Fruit fly (Drosophila melanogaster) whole organism, adult: ENCODE results near the gene Fum3.

ENCODE experiments used
- CG11617 ChIP-seq: fragments of 200-800 bp; sonication (Bioruptor generic); optimal IDR thresholded peaks from 2 replicates; lab custom pipeline; 2017; ENCODE audit warnings: mild to moderate bottlenecking, missing biosample characterization, missing genetic modification reagents, missing genetic modification characterization
- CG7045 ChIP-seq: fragments of 200-800 bp; sonication (Bioruptor generic); optimal IDR thresholded peaks from 2 replicates; lab custom pipeline; 2017; ENCODE audit warnings: missing biosample characterization, mild to moderate bottlenecking, missing genetic modification characterization
- CG7101 ChIP-seq: fragments of 200-800 bp; sonication (Bioruptor generic); optimal IDR thresholded peaks from 2 replicates; lab custom pipeline; 2018; ENCODE audit warnings: missing biosample characterization, mild to moderate bottlenecking, missing genetic modification characterization, moderate library complexity
- bab1 ChIP-seq: fragments of 200-800 bp; sonication (Bioruptor generic); optimal IDR thresholded peaks from 3 replicates; lab custom pipeline; 2019; ENCODE audit warnings: missing biosample characterization, mild to moderate bottlenecking, missing genetic modification characterization, moderate library complexity
- kay ChIP-seq: fragments of 200-800 bp; sonication (Bioruptor generic); peaks from one replicate; lab custom pipeline; 2016; ENCODE audit warnings: missing biosample characterization, missing genetic modification characterization, borderline replicate concordance
- ovo ChIP-seq: fragments of 200-800 bp; sonication (Bioruptor generic); optimal IDR thresholded peaks from 2 replicates; lab custom pipeline; 2016; ENCODE audit warnings: missing biosample characterization, missing genetic modification characterization
- pad ChIP-seq: fragments of 200-800 bp; sonication (Bioruptor generic); optimal IDR thresholded peaks from 3 replicates; lab custom pipeline; 2017; ENCODE audit warnings: missing biosample characterization, missing genetic modification characterization, mild to moderate bottlenecking, moderate library complexity, missing genetic modification reagents
- tj ChIP-seq: fragments of 200-800 bp; sonication (Bioruptor generic); optimal IDR thresholded peaks from 3 replicates; lab custom pipeline; 2017; ENCODE audit warnings: missing biosample characterization, mild to moderate bottlenecking, missing genetic modification characterization, moderate library complexity

DNA sequence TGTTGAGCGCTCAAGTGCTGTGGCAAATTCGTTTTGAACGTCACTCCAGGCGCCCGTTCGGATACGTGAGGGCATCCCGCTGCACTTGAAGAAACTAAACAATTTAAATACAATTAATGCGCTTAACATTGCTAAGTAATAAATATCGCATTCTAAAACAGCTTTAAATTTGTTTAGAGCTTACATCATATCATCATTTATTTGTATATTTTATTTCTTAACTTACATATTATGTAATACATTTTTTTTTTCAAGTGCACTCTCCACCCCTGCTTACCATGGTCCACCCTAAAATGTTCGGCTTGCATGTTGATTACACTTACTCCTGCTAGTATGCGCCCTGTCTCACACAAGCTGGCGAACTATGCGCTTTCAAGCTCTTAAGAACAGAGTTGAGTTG, 50.3 kb downstream of the Fum3 start:
- no peak for TF ChIP-seq kay (GFP tag; lab: Kevin White, UChicago)
- no peak for TF ChIP-seq CG11617 (GFP tag; lab: Kevin White, UChicago)
- TF ChIP-seq pad = no peak
- no peak for TF ChIP-seq CG7101
- TF ChIP-seq ovo = no peak
- TF ChIP-seq tj = no peak
- TF ChIP-seq CG7045 (GFP tag; lab: Kevin White, UChicago) = no peak
- TF ChIP-seq bab1 (GFP tag; lab: Kevin White, UChicago) = no peak
